Fruit fly (Drosophila melanogaster) whole organism, embryonic: ENCODE results near the gene CG44437.

Experiments
- Antp ChIP-seq: fragments of 200-800 bp; sonication (Bioruptor generic); optimal IDR thresholded peaks from 3 replicates; lab custom pipeline; 2016; ENCODE audit warnings: missing biosample characterization, missing genetic modification characterization
- Awh ChIP-seq: fragments of 200-800 bp; sonication (Bioruptor generic); IDR thresholded peaks from 2 replicates; pipeline ENCODE4, ENCODE4 v1.3.6; 2022; ENCODE audit warnings: missing biosample characterization, missing genetic modification characterization
- B-H2 ChIP-seq: fragments of 200-800 bp; sonication (Bioruptor generic); optimal IDR thresholded peaks from 2 replicates; lab custom pipeline; 2018; ENCODE audit warnings: missing biosample characterization, mild to moderate bottlenecking, missing genetic modification characterization
- CG10462 ChIP-seq: fragments of 200-800 bp; sonication (Bioruptor generic); optimal IDR thresholded peaks from 2 replicates; lab custom pipeline; 2016; ENCODE audit warnings: missing biosample characterization, missing genetic modification characterization
- CG11398 ChIP-seq: fragments of 200-800 bp; sonication (Bioruptor generic); optimal IDR thresholded peaks from 2 replicates; lab custom pipeline; 2016; ENCODE audit warnings: missing biosample characterization, missing genetic modification characterization
- CG12155 ChIP-seq: fragments of 200-800 bp; sonication (Bioruptor generic); optimal IDR thresholded peaks from 3 replicates; lab custom pipeline; 2016; ENCODE audit warnings: missing biosample characterization, missing genetic modification characterization
- CG13287 ChIP-seq: fragments of 200-800 bp; sonication (Bioruptor generic); IDR thresholded peaks from 2 replicates; pipeline ENCODE4 v1.3.6; 2022; ENCODE audit warnings: missing biosample characterization, missing genetic modification characterization; ENCODE audit not compliant: partially characterized antibody
- CG13624 ChIP-seq: fragments of 200-800 bp; sonication (Bioruptor generic); optimal IDR thresholded peaks from 2 replicates; lab custom pipeline; 2016; ENCODE audit warnings: missing biosample characterization, missing genetic modification characterization
- CG14050 ChIP-seq: fragments of 200-800 bp; sonication (Bioruptor generic); IDR thresholded peaks from 3 replicates; pipeline ENCODE4 v1.3.6; 2022; ENCODE audit warnings: missing biosample characterization, missing genetic modification characterization
- CG14710 ChIP-seq: fragments of 200-800 bp; sonication (Bioruptor generic); optimal IDR thresholded peaks from 3 replicates; lab custom pipeline; 2019; ENCODE audit warnings: missing biosample characterization, mild to moderate bottlenecking, missing genetic modification characterization, moderate library complexity
- CG2116 ChIP-seq: fragments of 200-800 bp; sonication (Bioruptor generic); optimal IDR thresholded peaks from 3 replicates; lab custom pipeline; 2018; ENCODE audit warnings: missing biosample characterization, mild to moderate bottlenecking, missing genetic modification characterization
- CG2712 ChIP-seq: fragments of 200-800 bp; optimal IDR thresholded peaks from 3 replicates; lab custom pipeline; 2019; ENCODE audit warnings: missing biosample characterization, mild to moderate bottlenecking, missing genetic modification characterization, moderate library complexity
- CG34422 ChIP-seq: fragments of 200-800 bp; sonication (Bioruptor generic); IDR thresholded peaks from 3 replicates; pipeline ENCODE4 v1.3.6; 2022; ENCODE audit warnings: missing biosample characterization, missing genetic modification characterization
- CG4360 ChIP-seq: fragments of 200-800 bp; sonication (Bioruptor generic); IDR thresholded peaks from 2 replicates; pipeline ENCODE4 v1.3.6; 2022; ENCODE audit warnings: missing biosample characterization, missing genetic modification characterization
- CG43689 ChIP-seq: fragments of 200-800 bp; sonication (Bioruptor generic); IDR thresholded peaks from 2 replicates; pipeline ENCODE4 v1.3.6; 2022; ENCODE audit warnings: missing biosample characterization, missing genetic modification characterization
- CG5953 ChIP-seq: fragments of 200-800 bp; sonication (Bioruptor generic); IDR thresholded peaks from 2 replicates; pipeline ENCODE4 v1.3.6; 2022; ENCODE audit warnings: missing biosample characterization, missing genetic modification characterization
- CG6689 ChIP-seq: fragments of 200-800 bp; sonication (Bioruptor generic); IDR thresholded peaks from 2 replicates; pipeline ENCODE4 v1.3.6; 2022; ENCODE audit warnings: missing biosample characterization, missing genetic modification characterization
- CG6813 ChIP-seq: fragments of 200-800 bp; sonication (Bioruptor generic); optimal IDR thresholded peaks from 2 replicates; lab custom pipeline; 2017; ENCODE audit warnings: missing biosample characterization, missing genetic modification characterization, mild to moderate bottlenecking, moderate library complexity, missing genetic modification reagents
- CG7839 ChIP-seq: fragments of 200-800 bp; sonication (Bioruptor generic); optimal IDR thresholded peaks from 3 replicates; lab custom pipeline; 2018; ENCODE audit warnings: missing biosample characterization, mild to moderate bottlenecking, missing genetic modification characterization, moderate library complexity
- CG8281 ChIP-seq: fragments of 200-800 bp; sonication (Bioruptor generic); optimal IDR thresholded peaks from 2 replicates; lab custom pipeline; 2018; ENCODE audit warnings: missing biosample characterization, mild to moderate bottlenecking, missing genetic modification characterization, moderate library complexity
- CG9215 ChIP-seq: fragments of 200-800 bp; sonication (Bioruptor generic); IDR thresholded peaks from 2 replicates; pipeline ENCODE4 v1.3.6; 2022; ENCODE audit warnings: missing biosample characterization, missing genetic modification characterization
- CG9727 ChIP-seq: fragments of 200-800 bp; sonication (Bioruptor generic); optimal IDR thresholded peaks from 3 replicates; lab custom pipeline; 2017; ENCODE audit warnings: missing biosample characterization, mild to moderate bottlenecking, missing genetic modification characterization
- Dad ChIP-seq: fragments of 200-800 bp; sonication (Bioruptor generic); optimal IDR thresholded peaks from 3 replicates; lab custom pipeline; 2016; ENCODE audit warnings: missing biosample characterization, missing genetic modification characterization
- Dip2 ChIP-seq: fragments of 200-800 bp; sonication (Bioruptor generic); IDR thresholded peaks from 2 replicates; pipeline ENCODE4 v1.3.6; 2022; ENCODE audit warnings: missing biosample characterization, missing genetic modification characterization
- Doc3 ChIP-seq: fragments of 200-800 bp; sonication (Bioruptor generic); IDR thresholded peaks from 3 replicates; pipeline ENCODE4 v1.3.6; 2022; ENCODE audit warnings: missing biosample characterization, missing genetic modification characterization; ENCODE audit not compliant: partially characterized antibody
- MESR4 ChIP-seq: fragments of 200-800 bp; sonication (Bioruptor generic); optimal IDR thresholded peaks from 2 replicates; lab custom pipeline; 2018; ENCODE audit warnings: missing biosample characterization, mild to moderate bottlenecking, missing genetic modification characterization, moderate library complexity
- Neu2 ChIP-seq: fragments of 200-800 bp; sonication (Bioruptor generic); optimal IDR thresholded peaks from 3 replicates; lab custom pipeline; 2016; ENCODE audit warnings: missing biosample characterization, missing genetic modification characterization, borderline replicate concordance
- Nf-YC ChIP-seq: fragments of 200-800 bp; optimal IDR thresholded peaks from 3 replicates; lab custom pipeline; 2019; ENCODE audit warnings: missing biosample characterization, mild to moderate bottlenecking, missing genetic modification characterization, moderate library complexity
- Sin3A ChIP-seq: fragments of >200 bp; optimal IDR thresholded peaks from 2 replicates; lab custom pipeline; 2018
- Spps ChIP-seq: fragments of 200-800 bp; sonication (Bioruptor generic); optimal IDR thresholded peaks from 2 replicates; lab custom pipeline; 2018; ENCODE audit warnings: missing biosample characterization, mild to moderate bottlenecking, missing genetic modification characterization
- Tbp ChIP-seq: fragments of >200 bp; optimal IDR thresholded peaks from 2 replicates; lab custom pipeline; 2018; ENCODE audit warnings: missing biosample characterization, missing genetic modification characterization
- YL-1 ChIP-seq: fragments of 200-800 bp; sonication (Bioruptor generic); optimal IDR thresholded peaks from 3 replicates; lab custom pipeline; 2017; ENCODE audit warnings: missing biosample characterization, mild to moderate bottlenecking, missing genetic modification characterization
- ab ChIP-seq: fragments of 200-800 bp; sonication (Bioruptor generic); optimal IDR thresholded peaks from 2 replicates; lab custom pipeline; 2016; ENCODE audit warnings: missing biosample characterization, missing genetic modification characterization
- bcd ChIP-seq: fragments of 200-800 bp; sonication (Bioruptor generic); optimal IDR thresholded peaks from 2 replicates; lab custom pipeline; 2017; ENCODE audit warnings: missing biosample characterization, mild to moderate bottlenecking, missing genetic modification characterization
- emc ChIP-seq: fragments of 200-800 bp; sonication (Bioruptor generic); optimal IDR thresholded peaks from 2 replicates; lab custom pipeline; 2016; ENCODE audit warnings: missing biosample characterization, missing genetic modification characterization
- fu2 ChIP-seq: fragments of 200-800 bp; sonication (Bioruptor generic); optimal IDR thresholded peaks from 2 replicates; lab custom pipeline; 2016; ENCODE audit warnings: missing biosample characterization, missing genetic modification characterization
- gcm2 ChIP-seq: fragments of 200-800 bp; sonication (Bioruptor generic); optimal IDR thresholded peaks from 2 replicates; lab custom pipeline; 2016; ENCODE audit warnings: missing biosample characterization, missing genetic modification characterization
- hbn ChIP-seq: fragments of 200-800 bp; sonication (Bioruptor generic); IDR thresholded peaks from 2 replicates; pipeline ENCODE4 v1.3.6; 2022; ENCODE audit warnings: missing biosample characterization, missing genetic modification characterization; ENCODE audit not compliant: partially characterized antibody
- hkb ChIP-seq, 2 experiments: fragments of 200-800 bp in 1 of 2; fragments of >200 bp in 1 of 2; sonication (Bioruptor generic) in 1 of 2; IDR thresholded peaks in 1 of 2; optimal IDR thresholded peaks in 1 of 2; 2 replicates each; pipeline versions ENCODE4 v1.3.6 to Lab custom; 2017 to 2022; ENCODE audit warnings: missing biosample characterization in 1 of 2, missing genetic modification characterization in 1 of 2
- jigr1 ChIP-seq: fragments of 200-800 bp; sonication (Bioruptor generic); IDR thresholded peaks from 3 replicates; pipeline ENCODE4 v1.3.6; 2022; ENCODE audit warnings: missing biosample characterization, missing genetic modification characterization
- jing ChIP-seq: fragments of 200-800 bp; sonication (Bioruptor generic); optimal IDR thresholded peaks from 2 replicates; lab custom pipeline; 2018; ENCODE audit warnings: missing biosample characterization, mild to moderate bottlenecking, missing genetic modification characterization
- kni ChIP-seq: fragments of 200-800 bp; sonication (Bioruptor generic); optimal IDR thresholded peaks from 3 replicates; lab custom pipeline; 2017; ENCODE audit warnings: mild to moderate bottlenecking, missing biosample characterization, missing genetic modification reagents, missing genetic modification characterization
- lab ChIP-seq: fragments of 200-800 bp; sonication (Bioruptor generic); optimal IDR thresholded peaks from 3 replicates; lab custom pipeline; 2017; ENCODE audit warnings: missing biosample characterization, missing genetic modification characterization, mild to moderate bottlenecking, moderate library complexity, missing genetic modification reagents
- lola ChIP-seq, 3 experiments: fragments of >200 bp in 2 of 3; fragments of 200-800 bp in 1 of 3; sonication (Bioruptor generic) in 1 of 3; optimal IDR thresholded peaks; 2 replicates each; lab custom pipeline; 2017 to 2019; ENCODE audit warnings: missing biosample characterization in 3 of 3, missing genetic modification characterization in 3 of 3, mild to moderate bottlenecking in 1 of 3, moderate library complexity in 1 of 3
- odd ChIP-seq: fragments of 200-800 bp; sonication (Bioruptor generic); optimal IDR thresholded peaks from 2 replicates; lab custom pipeline; 2017; ENCODE audit warnings: missing biosample characterization, mild to moderate bottlenecking, missing genetic modification characterization
- pita ChIP-seq: fragments of 200-800 bp; sonication (Bioruptor generic); optimal IDR thresholded peaks from 2 replicates; lab custom pipeline; 2017; ENCODE audit warnings: missing biosample characterization, mild to moderate bottlenecking, missing genetic modification characterization
- pnt ChIP-seq: fragments of 200-800 bp; sonication (Bioruptor generic); optimal IDR thresholded peaks from 3 replicates; lab custom pipeline; 2016; ENCODE audit warnings: missing biosample characterization, missing genetic modification characterization
- pum ChIP-seq: fragments of 200-800 bp; sonication (Bioruptor generic); optimal IDR thresholded peaks from 2 replicates; lab custom pipeline; 2016; ENCODE audit warnings: missing biosample characterization, missing genetic modification characterization
- row ChIP-seq: fragments of 200-800 bp; sonication (Bioruptor generic); IDR thresholded peaks from 3 replicates; pipeline ENCODE4 v1.3.6; 2022; ENCODE audit warnings: missing biosample characterization, missing genetic modification characterization
- salm ChIP-seq: fragments of 200-800 bp; sonication (Bioruptor generic); optimal IDR thresholded peaks from 2 replicates; lab custom pipeline; 2018; ENCODE audit warnings: missing biosample characterization, mild to moderate bottlenecking, missing genetic modification characterization
- twi ChIP-seq: fragments of 200-800 bp; optimal IDR thresholded peaks from 2 replicates; lab custom pipeline; 2019; ENCODE audit warnings: missing biosample characterization, mild to moderate bottlenecking, missing genetic modification characterization, moderate library complexity

CG44437 gene

DNA sequence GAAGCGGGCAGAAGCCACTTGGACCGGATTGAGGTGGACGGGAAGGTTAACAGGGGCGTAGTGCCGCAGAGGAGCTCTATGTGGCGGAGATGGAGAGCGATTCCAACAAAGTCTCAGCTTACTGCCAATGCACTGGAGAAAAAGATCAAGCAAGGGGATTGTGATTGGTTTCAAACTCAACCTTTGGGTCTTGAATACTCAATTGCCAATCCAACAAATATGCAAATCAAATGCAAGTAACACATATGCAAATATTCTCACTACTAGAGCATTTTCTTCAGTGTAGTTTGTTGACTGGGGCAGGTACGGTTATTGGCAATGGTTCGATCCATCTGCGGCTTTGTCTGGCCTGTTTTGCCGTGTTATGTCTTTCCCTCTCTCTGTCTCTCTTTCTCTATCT lies 49.2 kb upstream of the CG44437 start (continued):
- TF ChIP-seq row (peak; percentile 75), Neu2 (GFP tag; lab: Kevin White, UChicago) (no peak), Sin3A (no peak), ab (GFP tag; lab: Kevin White, UChicago) (peak; percentile 79), CG14710 (tag; lab: Kevin White, UChicago) (peak; percentile 36), CG11398 (peak; percentile 53), YL-1 (no peak), CG2712 (tag; lab: Kevin White, UChicago) (peak; percentile 79), jigr1 (GFP tag; lab: Robert Waterston, UW) (peak; percentile 60; the same call in 1 of the 3 replicates), CG8281 (peak; percentile 66), odd (peak; percentile 28), CG13624 (GFP tag; lab: Kevin White, UChicago) (peak; percentile 79), CG14050 (GFP tag; lab: Robert Waterston, UW) (0 out of 3 replicates have a peak, but pooled peaks have one; percentile 51), jing (GFP tag; lab: Kevin White, UChicago) (peak; percentile 72), CG9727 (GFP tag; lab: Kevin White, UChicago) (peak; percentile 75), Awh (GFP tag; lab: Robert Waterston, UW) (peak; percentile 66), CG12155 (GFP tag; lab: Kevin White, UChicago) (peak; percentile 72), Dad (GFP tag; lab: Kevin White, UChicago) (peak; percentile 82), CG6689 (peak; percentile 85), pita (no peak), fu2 (GFP tag; lab: Kevin White, UChicago) (peak; percentile 47), CG4360 (GFP tag; lab: Robert Waterston, UW) (no peak), CG2116 (GFP tag; lab: Kevin White, UChicago) (no peak), CG6813 (GFP tag; lab: Kevin White, UChicago) (peak; percentile 67), emc (GFP tag; lab: Kevin White, UChicago) (peak; percentile 56), Nf-YC (no peak), kni (peak; percentile 4), lola (GFP tag; optimal IDR thresholded peaks at IDR 0.05; lab: Kevin White, UChicago) (peak in 1 of 3 experiments; percentile 25), Antp (GFP tag; lab: Kevin White, UChicago) (peak; percentile 95), CG7839 (tag; lab: Kevin White, UChicago) (peak; percentile 82), Spps (tag; lab: Kevin White, UChicago) (no peak), salm (tag; lab: Kevin White, UChicago) (peak; percentile 44), CG9215 (GFP tag; lab: Robert Waterston, UW) (peak; percentile 63), CG34422 (peak; percentile 84), B-H2 (GFP tag; lab: Kevin White, UChicago) (no peak), hkb (optimal IDR thresholded peaks at IDR 0.05; lab: Kevin White, UChicago) (no peak), hkb (GFP tag; IDR thresholded peaks at IDR 0.05; lab: Robert Waterston, UW) (peak; percentile 75), lab (GFP tag; lab: Kevin White, UChicago) (peak; percentile 79), pum (GFP tag; lab: Kevin White, UChicago) (peak; percentile 90), MESR4 (GFP tag; lab: Kevin White, UChicago) (no peak), gcm2 (GFP tag; lab: Kevin White, UChicago) (peak; percentile 74), pnt (GFP tag; lab: Kevin White, UChicago) (peak; percentile 93), twi (tag; lab: Kevin White, UChicago) (no peak), Dip2 (GFP tag; lab: Robert Waterston, UW) (no peak), Doc3 (GFP tag; lab: Robert Waterston, UW) (no peak), bcd (peak; percentile 77), Tbp (GFP tag; lab: Kevin White, UChicago) (no peak), hbn (GFP tag; lab: Robert Waterston, UW) (no peak), CG10462 (GFP tag; lab: Kevin White, UChicago) (peak; percentile 39), CG43689 (GFP tag; lab: Robert Waterston, UW) (peak; percentile 67), CG5953 (GFP tag; lab: Robert Waterston, UW) (peak; percentile 70; the same call in 1 of the 2 replicates), CG13287 (GFP tag; lab: Robert Waterston, UW) (no peak)
